Worm (Caenorhabditis elegans): Measurements from ENCODE around the gene oac-3.

Gene oac-3

ce11 chrV:13892457-13893375 is 6.6 kb upstream of the oac-3 start, which contains the start of gene sptl-3:
Gene sptl-3 (plus strand): TSS chrV:13893325.
- TF ChIP-seq pqm-1 (tag; optimal IDR thresholded peaks at IDR 0.05): peak; percentile 18
- peak; percentile 53 for TF ChIP-seq nhr-23 (tag; optimal IDR thresholded peaks at IDR 0.05)
- no peak for TF ChIP-seq ceh-82 (tag; optimal IDR thresholded peaks at IDR 0.05)
- TF ChIP-seq elt-3 (tag; optimal IDR thresholded peaks at IDR 0.05): peak; percentile 0 to 46 (median 14)
- peak; percentile 71 for TF ChIP-seq nhr-43 (tag; optimal IDR thresholded peaks at IDR 0.05; ENCODE audit: poor library complexity, severe bottlenecking)
- peak; percentile 56 for TF ChIP-seq jun-1 (tag; optimal IDR thresholded peaks at IDR 0.05)
- no peak for TF ChIP-seq egl-5 (tag; optimal IDR thresholded peaks at IDR 0.05)
- peak; percentile 54 for TF ChIP-seq lin-15B (tag; optimal IDR thresholded peaks at IDR 0.05)
- TF ChIP-seq nfya-1 (tag; optimal IDR thresholded peaks at IDR 0.05; ENCODE audit: insufficient read depth): peak; percentile 18
- TF ChIP-seq snpc-4 (tag; optimal IDR thresholded peaks at IDR 0.05): no peak
- TF ChIP-seq nhr-25 (tag; optimal IDR thresholded peaks at IDR 0.05): peak; percentile 48
- TF ChIP-seq skn-1 (tag; optimal IDR thresholded peaks at IDR 0.05): no peak
- TF ChIP-seq unc-62 (GFP tag; optimal IDR thresholded peaks at IDR 0.05): no peak
- peak; percentile 3 for TF ChIP-seq hmg-11 (tag; optimal IDR thresholded peaks at IDR 0.05)
- peak; percentile 92 for TF ChIP-seq elt-2 (tag; optimal IDR thresholded peaks at IDR 0.05)

ce11 chrV:13893583-13893982 is 5.7 kb upstream of the oac-3 start:
- TF ChIP-seq pqm-1 (tag; optimal IDR thresholded peaks at IDR 0.05) (peak; percentile 92), elt-2 (tag; optimal IDR thresholded peaks at IDR 0.05) (peak; percentile 93), unc-62 (GFP tag; optimal IDR thresholded peaks at IDR 0.05) (no peak), nhr-76 (tag; optimal IDR thresholded peaks at IDR 0.05) (no peak)

ce11 chrV:13898356-13898755 is 957 bp upstream of the oac-3 start, which contains the start of gene cyp-35C1:
Gene cyp-35C1 (minus strand): TSS chrV:13898487.
- TF ChIP-seq elt-2 (tag; optimal IDR thresholded peaks at IDR 0.05) (peak; percentile 59), pqm-1 (tag; optimal IDR thresholded peaks at IDR 0.05) (peak; percentile 51), lin-39 (tag; optimal IDR thresholded peaks at IDR 0.05) (no peak), nhr-67 (tag; optimal IDR thresholded peaks at IDR 0.05) (no peak), zag-1 (tag; optimal IDR thresholded peaks at IDR 0.05) (no peak), eor-1 (tag; optimal IDR thresholded peaks at IDR 0.05) (no peak), mdl-1 (tag; optimal IDR thresholded peaks at IDR 0.05) (no peak), unc-39 (tag; optimal IDR thresholded peaks at IDR 0.05) (no peak), nhr-76 (tag; optimal IDR thresholded peaks at IDR 0.05) (no peak), fkh-2 (tag; optimal IDR thresholded peaks at IDR 0.05) (no peak), daf-12 (tag; optimal IDR thresholded peaks at IDR 0.05) (no peak), ceh-9 (tag; optimal IDR thresholded peaks at IDR 0.05) (no peak)

- TF ChIP-seq aly-2 (tag; optimal IDR thresholded peaks at IDR 0.05) (no peak), nhr-67 (tag; optimal IDR thresholded peaks at IDR 0.05) (no peak), unc-62 (GFP tag; optimal IDR thresholded peaks at IDR 0.05) (no peak), nhr-237 (tag; optimal IDR thresholded peaks at IDR 0.05) (no peak), mdl-1 (tag; optimal IDR thresholded peaks at IDR 0.05) (no peak), nhr-76 (tag; optimal IDR thresholded peaks at IDR 0.05) (no peak), elt-1 (tag; optimal IDR thresholded peaks at IDR 0.05) (no peak), ztf-4 (tag; optimal IDR thresholded peaks at IDR 0.05) (no peak)
Measured at ce11 chrV:13902495-13902894, 3.2 kb downstream of the oac-3 start, which contains the start of gene C06B3.1. Gene C06B3.1 (plus strand): TSS chrV:13902795.

ce11 chrV:13904446-13904845 is 5.1 kb downstream of the oac-3 start, which contains the start of gene stdh-3:
Gene stdh-3 (plus strand): TSS chrV:13904611.
- TF ChIP-seq zag-1 (tag; optimal IDR thresholded peaks at IDR 0.05) (no peak), mdl-1 (tag; optimal IDR thresholded peaks at IDR 0.05) (no peak), elt-2 (tag; optimal IDR thresholded peaks at IDR 0.05) (no peak), pqm-1 (tag; optimal IDR thresholded peaks at IDR 0.05) (no peak), snpc-4 (tag; optimal IDR thresholded peaks at IDR 0.05) (no peak), lin-15B (tag; optimal IDR thresholded peaks at IDR 0.05) (no peak), daf-12 (tag; optimal IDR thresholded peaks at IDR 0.05) (no peak), sea-2 (GFP tag; optimal IDR thresholded peaks at IDR 0.05) (no peak), nhr-28 (tag; optimal IDR thresholded peaks at IDR 0.05) (no peak), mml-1 (tag; optimal IDR thresholded peaks at IDR 0.05) (no peak), ceh-28 (tag; optimal IDR thresholded peaks at IDR 0.05) (no peak), nhr-12 (tag; optimal IDR thresholded peaks at IDR 0.05) (no peak), tbx-2 (tag; optimal IDR thresholded peaks at IDR 0.05) (no peak), nhr-25 (tag; optimal IDR thresholded peaks at IDR 0.05) (no peak), ama-1 (optimal IDR thresholded peaks at IDR 0.05) (no peak), egl-5 (tag; optimal IDR thresholded peaks at IDR 0.05) (no peak), elt-3 (tag; optimal IDR thresholded peaks at IDR 0.05) (no peak), ceh-82 (tag; optimal IDR thresholded peaks at IDR 0.05) (no peak), egl-27 (tag; optimal IDR thresholded peaks at IDR 0.05) (no peak)

Measured in whole organism, L3 larva.